Fruit fly (Drosophila melanogaster) whole organism, adult: Measurements from ENCODE around the gene MYPT-75D.

Experiments used
- CG5204 ChIP-seq: fragments of 200-800 bp; sonication (Bioruptor generic); optimal IDR thresholded peaks from 2 replicates; lab custom pipeline; 2016; ENCODE audit warnings: missing biosample characterization, missing genetic modification characterization
- CG7045 ChIP-seq: fragments of 200-800 bp; sonication (Bioruptor generic); optimal IDR thresholded peaks from 2 replicates; lab custom pipeline; 2017; ENCODE audit warnings: missing biosample characterization, mild to moderate bottlenecking, missing genetic modification characterization
- bab1 ChIP-seq: fragments of 200-800 bp; sonication (Bioruptor generic); optimal IDR thresholded peaks from 3 replicates; lab custom pipeline; 2019; ENCODE audit warnings: missing biosample characterization, mild to moderate bottlenecking, missing genetic modification characterization, moderate library complexity
- cnc ChIP-seq, 2 experiments: fragments of >200 bp; optimal IDR thresholded peaks; 2 replicates each; lab custom pipeline; 2017
- kay ChIP-seq: fragments of 200-800 bp; sonication (Bioruptor generic); peaks from one replicate; lab custom pipeline; 2016; ENCODE audit warnings: missing biosample characterization, missing genetic modification characterization, borderline replicate concordance

DNA sequence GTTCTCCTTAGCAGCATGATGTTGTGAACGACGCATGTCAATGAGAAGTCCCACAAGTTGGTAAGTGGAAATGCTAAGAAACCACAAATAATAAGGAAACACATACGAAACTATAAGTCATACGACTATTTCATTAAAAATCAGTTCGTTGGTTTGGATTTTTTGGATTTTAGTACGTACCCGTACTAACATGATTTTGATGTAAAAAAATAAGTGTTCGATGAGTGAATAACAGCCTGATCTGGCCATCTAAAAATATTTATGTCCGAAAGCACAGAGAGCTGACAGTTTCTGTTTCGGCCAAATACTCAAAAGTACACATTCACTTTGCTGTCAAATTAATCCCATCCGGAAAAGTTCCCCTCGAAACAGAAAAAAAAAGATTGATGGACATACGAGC is 68.1 kb downstream of the MYPT-75D start, which contains the start of gene CG6893:
- no peak for TF ChIP-seq bab1 (GFP tag; lab: Kevin White, UChicago)
- no peak for TF ChIP-seq CG7045 (GFP tag; lab: Kevin White, UChicago)
- TF ChIP-seq kay (GFP tag; lab: Kevin White, UChicago) = no peak
- no peak for TF ChIP-seq cnc (optimal IDR thresholded peaks at IDR 0.05; lab: Kevin White, UChicago)
- TF ChIP-seq CG5204 = no peak
